Worm (Caenorhabditis elegans) whole organism, L4 larva: ENCODE measurements around the gene gad-3.

Experiments used
- ZK337.2 ChIP-seq: fragments of 200-800 bp; sonication (Bioruptor generic); IDR thresholded peaks from 2 replicates; pipeline ENCODE4 v1.3.6; 2022; ENCODE audit warnings: missing genetic modification reagents, missing genetic modification characterization, missing compliant biosample characterization
- unc-39 ChIP-seq: sonication (generic microtip); optimal IDR thresholded peaks from 2 replicates; lab custom pipeline; 2017; ENCODE audit warnings: missing biosample characterization, missing genetic modification characterization

- no peak for TF ChIP-seq unc-39 (tag; lab: Kevin White, UChicago)
- no peak for TF ChIP-seq ZK337.2 (GFP tag; lab: Robert Waterston, UW)
These were observed 18.6 kb upstream of the gad-3 start, which contains the start of gene sphr-1 for ce11 chrV:9191406-9191805.
